Worm (Caenorhabditis elegans): Measurements from ENCODE around the gene crld-1.
A peak's percentile ranks its signal among the peaks of the same experiment; 100 is the strongest.

Gene crld-1

ce11 chrIV:13154391-13155283, at the start of gene crld-1, which contains the start of gene msh-5:
TSS of gene crld-1 (minus strand) at chrIV:13154441.
TSS of gene msh-5 (plus strand) at chrIV:13155233.
- no peak for TF ChIP-seq ceh-83 (GFP tag; optimal IDR thresholded peaks at IDR 0.05)
- no peak for TF ChIP-seq lin-32 (GFP tag; optimal IDR thresholded peaks at IDR 0.05)
- TF ChIP-seq drap-1 (GFP tag; optimal IDR thresholded peaks at IDR 0.05) = no peak
- TF ChIP-seq unc-62 (GFP tag; optimal IDR thresholded peaks at IDR 0.05) = no peak
- TF ChIP-seq bed-3 (GFP tag; optimal IDR thresholded peaks at IDR 0.05) = no peak
- no peak for TF ChIP-seq nhr-76 (tag; optimal IDR thresholded peaks at IDR 0.05)
- no peak for TF ChIP-seq elt-1 (tag; optimal IDR thresholded peaks at IDR 0.05; ENCODE audit: borderline replicate concordance, insufficient read depth)
- no peak for TF ChIP-seq unc-120 (tag; optimal IDR thresholded peaks at IDR 0.05; ENCODE audit: poor library complexity, severe bottlenecking)
- no peak for TF ChIP-seq cnd-1 (tag; optimal IDR thresholded peaks at IDR 0.05)
- no peak for TF ChIP-seq M03D4.4 (tag; optimal IDR thresholded peaks at IDR 0.05)

ce11 chrIV:13204037-13204436, 49.8 kb upstream of the crld-1 start, which contains the start of gene ced-3:
TSS of gene ced-3 (minus strand) at chrIV:13204137.
- no peak for TF ChIP-seq unc-62 (GFP tag; optimal IDR thresholded peaks at IDR 0.05)
- TF ChIP-seq mep-1 (tag; optimal IDR thresholded peaks at IDR 0.05) = no peak
- TF ChIP-seq lin-13 (tag; optimal IDR thresholded peaks at IDR 0.05) = no peak
- no peak for TF ChIP-seq zip-8 (tag; optimal IDR thresholded peaks at IDR 0.05)
- no peak for TF ChIP-seq blmp-1 (tag; optimal IDR thresholded peaks at IDR 0.05)
- TF ChIP-seq nhr-12 (tag; optimal IDR thresholded peaks at IDR 0.05) = no peak
- no peak for TF ChIP-seq hlh-1 (tag; optimal IDR thresholded peaks at IDR 0.05)
- no peak for TF ChIP-seq drap-1 (GFP tag; optimal IDR thresholded peaks at IDR 0.05)
- TF ChIP-seq unc-39 (tag; optimal IDR thresholded peaks at IDR 0.05) = no peak
- TF ChIP-seq nhr-76 (tag; optimal IDR thresholded peaks at IDR 0.05) = no peak
- TF ChIP-seq tbx-8 (GFP tag; optimal IDR thresholded peaks at IDR 0.05) = no peak
- no peak for TF ChIP-seq mab-5 (tag; optimal IDR thresholded peaks at IDR 0.05)

ce11 chrIV:13197282-13197681, 43.0 kb upstream of the crld-1 start, which contains the start of gene C48D1.1:
TSS of gene C48D1.1 (minus strand) at chrIV:13197382.
- TF ChIP-seq nhr-12 (tag; optimal IDR thresholded peaks at IDR 0.05) = no peak
- TF ChIP-seq tbx-8 (GFP tag; optimal IDR thresholded peaks at IDR 0.05) = no peak
- no peak for TF ChIP-seq elt-1 (tag; optimal IDR thresholded peaks at IDR 0.05; ENCODE audit: borderline replicate concordance, insufficient read depth)
- TF ChIP-seq hlh-1 (tag; optimal IDR thresholded peaks at IDR 0.05) = no peak
- TF ChIP-seq lsy-2 (tag; optimal IDR thresholded peaks at IDR 0.05) = no peak
- TF ChIP-seq nhr-76 (tag; optimal IDR thresholded peaks at IDR 0.05) = no peak
- no peak for TF ChIP-seq snpc-4 (tag; optimal IDR thresholded peaks at IDR 0.05)
- no peak for TF ChIP-seq mep-1 (tag; optimal IDR thresholded peaks at IDR 0.05)
- no peak for TF ChIP-seq flh-1 (GFP tag; optimal IDR thresholded peaks at IDR 0.05)
- TF ChIP-seq unc-39 (tag; optimal IDR thresholded peaks at IDR 0.05) = no peak
- no peak for TF ChIP-seq M03D4.4 (tag; optimal IDR thresholded peaks at IDR 0.05)
- no peak for TF ChIP-seq nhr-28 (tag; optimal IDR thresholded peaks at IDR 0.05)
- TF ChIP-seq ham-2 (GFP tag; optimal IDR thresholded peaks at IDR 0.05) = no peak
- no peak for TF ChIP-seq unc-62 (GFP tag; optimal IDR thresholded peaks at IDR 0.05)

- TF ChIP-seq drap-1 (GFP tag; optimal IDR thresholded peaks at IDR 0.05) (no peak), zip-8 (tag; optimal IDR thresholded peaks at IDR 0.05) (no peak), ceh-43 (GFP tag; optimal IDR thresholded peaks at IDR 0.05) (no peak), snpc-4 (tag; optimal IDR thresholded peaks at IDR 0.05) (no peak), sptf-1 (tag; optimal IDR thresholded peaks at IDR 0.05) (no peak), nhr-12 (tag; optimal IDR thresholded peaks at IDR 0.05) (no peak), unc-62 (GFP tag; optimal IDR thresholded peaks at IDR 0.05) (no peak), mep-1 (tag; optimal IDR thresholded peaks at IDR 0.05) (no peak), pha-4 (tag; optimal IDR thresholded peaks at IDR 0.05) (no peak), cnd-1 (tag; optimal IDR thresholded peaks at IDR 0.05) (no peak)
Measured at ce11 chrIV:13193239-13193638, 39.0 kb upstream of the crld-1 start, which contains the start of gene F58D2.5. TSS of gene F58D2.5 (minus strand) at chrIV:13193339.

ce11 chrIV:13190075-13190474, 35.8 kb upstream of the crld-1 start:
- no peak for TF ChIP-seq elt-1 (tag; optimal IDR thresholded peaks at IDR 0.05; ENCODE audit: borderline replicate concordance, insufficient read depth)
- TF ChIP-seq elt-3 (tag; optimal IDR thresholded peaks at IDR 0.05) = no peak
- peak; percentile 83 for TF ChIP-seq lin-32 (GFP tag; optimal IDR thresholded peaks at IDR 0.05)

Measured in whole organism, mixed stage, embryonic.